Fruit fly (Drosophila melanogaster): ENCODE measurements around the gene sturkopf.

The sturkopf gene

dm6 chr3L:1346956-1347587 is 33.9 kb upstream of the sturkopf start (continued):
- no peak for TF ChIP-seq TFAM (GFP tag; optimal IDR thresholded peaks at IDR 0.05)
- no peak for TF ChIP-seq CG4707 (GFP tag; optimal IDR thresholded peaks at IDR 0.05)
- TF ChIP-seq exex (tag; optimal IDR thresholded peaks at IDR 0.05), result peak; percentile 42
- no peak for TF ChIP-seq Gug (GFP tag; IDR thresholded peaks at IDR 0.05)
- no peak for TF ChIP-seq bowl (GFP tag; IDR thresholded peaks at IDR 0.05)
- 0 out of 2 replicates have a peak, but pooled peaks have one; percentile 19 for TF ChIP-seq crol (GFP tag; IDR thresholded peaks at IDR 0.05)
- no peak for TF ChIP-seq CG6813 (GFP tag; optimal IDR thresholded peaks at IDR 0.05)
- TF ChIP-seq tio (GFP tag; optimal IDR thresholded peaks at IDR 0.05), result no peak
- TF ChIP-seq CG10543 (GFP tag; optimal IDR thresholded peaks at IDR 0.05), result peak; percentile 44
- no peak for TF ChIP-seq CG11695 (GFP tag; IDR thresholded peaks at IDR 0.05)
- TF ChIP-seq grn (GFP tag; optimal IDR thresholded peaks at IDR 0.05), result peak; percentile 44
- TF ChIP-seq trh (GFP tag; optimal IDR thresholded peaks at IDR 0.05), result no peak
- TF ChIP-seq CG8944 (GFP tag; optimal IDR thresholded peaks at IDR 0.05), result no peak
- no peak for TF ChIP-seq tgo (GFP tag; IDR thresholded peaks at IDR 0.05)
- TF ChIP-seq Ets65A (GFP tag), result peak; percentile 76
- 0 out of 3 replicates have a peak, but pooled peaks have one; percentile 14 for TF ChIP-seq CG6175 (GFP tag; IDR thresholded peaks at IDR 0.05)

- TF ChIP-seq sr (GFP tag; IDR thresholded peaks at IDR 0.05), result no peak
- no peak for TF ChIP-seq H2.0 (GFP tag; IDR thresholded peaks at IDR 0.05)
- TF ChIP-seq Spps (tag; optimal IDR thresholded peaks at IDR 0.05), result no peak
- peak; percentile 85 for TF ChIP-seq lilli (GFP tag; optimal IDR thresholded peaks at IDR 0.05)
- TF ChIP-seq Bdp1 (GFP tag; optimal IDR thresholded peaks at IDR 0.05), result peak; percentile 20
- no peak for TF ChIP-seq Blimp-1 (GFP tag; optimal IDR thresholded peaks at IDR 0.05)
- no peak for TF ChIP-seq dimm (GFP tag; IDR thresholded peaks at IDR 0.05)
- TF ChIP-seq CG8281 (tag; optimal IDR thresholded peaks at IDR 0.05), result no peak
- no peak for TF ChIP-seq CG42726 (GFP tag; IDR thresholded peaks at IDR 0.05; ENCODE audit: partially characterized antibody)
- peak; percentile 92 for TF ChIP-seq sqz (GFP tag; optimal IDR thresholded peaks at IDR 0.05)
- peak; percentile 5 for TF ChIP-seq CG8290 (GFP tag; optimal IDR thresholded peaks at IDR 0.05)
- no peak for TF ChIP-seq CG8290 (tag; optimal IDR thresholded peaks at IDR 0.05)
- TF ChIP-seq CG9609 (GFP tag; optimal IDR thresholded peaks at IDR 0.05), result peak; percentile 61
- TF ChIP-seq dati (GFP tag; IDR thresholded peaks at IDR 0.05), result no peak
- TF ChIP-seq crp (GFP tag; optimal IDR thresholded peaks at IDR 0.05), result no peak
- no peak for TF ChIP-seq CG31388 (GFP tag; optimal IDR thresholded peaks at IDR 0.05)
- TF ChIP-seq CG4404 (GFP tag; IDR thresholded peaks at IDR 0.05), result no peak
- no peak for TF ChIP-seq CG11723 (GFP tag; optimal IDR thresholded peaks at IDR 0.05)
- no peak for TF ChIP-seq ATbp (GFP tag; optimal IDR thresholded peaks at IDR 0.05)
- no peak for TF ChIP-seq scrt (GFP tag; optimal IDR thresholded peaks at IDR 0.05)
- peak; percentile 72 for TF ChIP-seq CG9932 (GFP tag; IDR thresholded peaks at IDR 0.05)
- TF ChIP-seq B-H2 (GFP tag; optimal IDR thresholded peaks at IDR 0.05), result no peak
- peak; percentile 75 for TF ChIP-seq BEAF-32 (GFP tag; optimal IDR thresholded peaks at IDR 0.05)
- TF ChIP-seq Dad (GFP tag; optimal IDR thresholded peaks at IDR 0.05), result peak; percentile 46
- peak; percentile 18 for TF ChIP-seq luna (GFP tag; optimal IDR thresholded peaks at IDR 0.05)
- TF ChIP-seq Hr3 (GFP tag; optimal IDR thresholded peaks at IDR 0.05), result peak; percentile 53
- no peak for TF ChIP-seq odd (GFP tag; optimal IDR thresholded peaks at IDR 0.05)
- peak; percentile 61 for TF ChIP-seq Bteb2 (GFP tag; optimal IDR thresholded peaks at IDR 0.05)
- TF ChIP-seq CG18764 (GFP tag; optimal IDR thresholded peaks at IDR 0.05), result peak; percentile 25
- no peak for TF ChIP-seq wek (GFP tag; optimal IDR thresholded peaks at IDR 0.05)
- TF ChIP-seq CG15601 (tag; optimal IDR thresholded peaks at IDR 0.05), result peak; percentile 37
- TF ChIP-seq lov (optimal IDR thresholded peaks at IDR 0.05), result no peak
- TF ChIP-seq lov (GFP tag; IDR thresholded peaks at IDR 0.05), result no peak
- no peak for TF ChIP-seq lbe (GFP tag; optimal IDR thresholded peaks at IDR 0.05)
- peak; percentile 64 for TF ChIP-seq chn (GFP tag; optimal IDR thresholded peaks at IDR 0.05)
These were observed 29.0 kb upstream of the sturkopf start, which contains the start of gene indra for dm6 chr3L:1342133-1342580. Gene indra, minus strand, starts transcription at chr3L:1342403.

Data from whole organism, embryonic.